2 worm cellular contexts compared by ENCODE assay signal in genomic region chrX:5629941-5630340, ce11.
A peak's percentile ranks its signal among the peaks of the same experiment; 100 is the strongest.
TF ChIP-seq lines count a peak whose summit lies in the region.

TSS of gene argn-1 (plus strand) at chrX:5630023.

TF ChIP-seq in whole organism, L1 larva, 84 proteins besides CTCF, POLR2A, EP300 and RAD21 (continued from another document):
- no peak for TF ChIP-seq Y116A8C.19 (tag; optimal IDR thresholded peaks at IDR 0.05; lab: Kevin White, UChicago; ENCODE audit: borderline replicate concordance)
- TF ChIP-seq isw-1 (GFP tag; IDR thresholded peaks at IDR 0.05; lab: Robert Waterston, UW) = no peak
- peak; percentile 50 for TF ChIP-seq nhr-20 (tag; optimal IDR thresholded peaks at IDR 0.05; lab: Kevin White, UChicago)
- no peak for TF ChIP-seq C04F5.9 (tag; optimal IDR thresholded peaks at IDR 0.05; lab: Kevin White, UChicago)
- TF ChIP-seq vab-15 (tag; optimal IDR thresholded peaks at IDR 0.05; lab: Kevin White, UChicago) = no peak
- TF ChIP-seq mep-1 (tag; optimal IDR thresholded peaks at IDR 0.05; lab: Kevin White, UChicago) = no peak
- no peak for TF ChIP-seq unc-130 (tag; optimal IDR thresholded peaks at IDR 0.05; lab: Kevin White, UChicago)
- TF ChIP-seq lin-14 (GFP tag; optimal IDR thresholded peaks at IDR 0.05; lab: Kevin White, UChicago) = peak; percentile 22
- TF ChIP-seq lin-35 (GFP tag; optimal IDR thresholded peaks at IDR 0.05; lab: Kevin White, UChicago) = peak in 1 of 2 experiments; percentile 38
- TF ChIP-seq ztf-4 (tag; optimal IDR thresholded peaks at IDR 0.05; lab: Kevin White, UChicago) = no peak
- TF ChIP-seq lin-13 (GFP tag; optimal IDR thresholded peaks at IDR 0.05; lab: Kevin White, UChicago) = no peak
- no peak for TF ChIP-seq lir-3 (tag; optimal IDR thresholded peaks at IDR 0.05; lab: Kevin White, UChicago; ENCODE audit: poor library complexity)
- TF ChIP-seq mdl-1 (tag; optimal IDR thresholded peaks at IDR 0.05; lab: Kevin White, UChicago) = peak in 1 of 2 experiments; percentile 52

TF ChIP-seq in whole organism, L4 larva, 104 proteins besides CTCF, POLR2A, EP300 and RAD21 (continued from another document):
- no peak for TF ChIP-seq pha-4 (GFP tag; IDR thresholded peaks at IDR 0.05; lab: Robert Waterston, UW)
- no peak for TF ChIP-seq pha-4 (tag; optimal IDR thresholded peaks at IDR 0.05; lab: Kevin White, UChicago)
- TF ChIP-seq mdl-1 (tag; optimal IDR thresholded peaks at IDR 0.05; lab: Kevin White, UChicago) = peak; percentile 13 to 65
- TF ChIP-seq dmd-6 (GFP tag; IDR thresholded peaks at IDR 0.05; lab: Robert Waterston, UW) = peak; percentile 45
- no peak for TF ChIP-seq nhr-11 (tag; optimal IDR thresholded peaks at IDR 0.05; lab: Kevin White, UChicago)
- TF ChIP-seq T20F7.1 (GFP tag; optimal IDR thresholded peaks at IDR 0.05; lab: Kevin White, UChicago) = no peak
- TF ChIP-seq daf-12 (tag; optimal IDR thresholded peaks at IDR 0.05; lab: Kevin White, UChicago) = no peak
- no peak for TF ChIP-seq tra-1 (GFP tag; IDR thresholded peaks at IDR 0.05; lab: Robert Waterston, UW)
- no peak for TF ChIP-seq fkh-10 (GFP tag; optimal IDR thresholded peaks at IDR 0.05; lab: Kevin White, UChicago)
- no peak for TF ChIP-seq T26A8.4 (GFP tag; IDR thresholded peaks at IDR 0.05; lab: Robert Waterston, UW)
- no peak for TF ChIP-seq jun-1 (tag; optimal IDR thresholded peaks at IDR 0.05; lab: Kevin White, UChicago)
- TF ChIP-seq ctbp-1 (GFP tag; IDR thresholded peaks at IDR 0.05; lab: Robert Waterston, UW) = no peak
- TF ChIP-seq dmd-9 (GFP tag; IDR thresholded peaks at IDR 0.05; lab: Robert Waterston, UW) = no peak
- TF ChIP-seq nhr-111 (GFP tag; optimal IDR thresholded peaks at IDR 0.05; lab: Kevin White, UChicago) = no peak
- TF ChIP-seq F49E8.2 (tag; optimal IDR thresholded peaks at IDR 0.05; lab: Kevin White, UChicago; ENCODE audit: borderline replicate concordance) = no peak
- no peak for TF ChIP-seq set-16 (GFP tag; IDR thresholded peaks at IDR 0.05; lab: Robert Waterston, UW)
- TF ChIP-seq ztf-7 (tag; optimal IDR thresholded peaks at IDR 0.05; lab: Kevin White, UChicago) = no peak
- no peak for TF ChIP-seq nhr-6 (tag; optimal IDR thresholded peaks at IDR 0.05; lab: Kevin White, UChicago)
- TF ChIP-seq ceh-44 (GFP tag; IDR thresholded peaks at IDR 0.05; lab: Robert Waterston, UW) = no peak
- peak; percentile 82 for TF ChIP-seq nhr-28 (tag; optimal IDR thresholded peaks at IDR 0.05; lab: Kevin White, UChicago)
- no peak for TF ChIP-seq ceh-82 (tag; optimal IDR thresholded peaks at IDR 0.05; lab: Kevin White, UChicago)
- TF ChIP-seq mxl-3 (GFP tag; optimal IDR thresholded peaks at IDR 0.05; lab: Kevin White, UChicago) = peak; percentile 96
- TF ChIP-seq nhr-48 (tag; optimal IDR thresholded peaks at IDR 0.05; lab: Kevin White, UChicago) = peak; percentile 58
- TF ChIP-seq nhr-10 (tag; optimal IDR thresholded peaks at IDR 0.05; lab: Kevin White, UChicago) = no peak
- TF ChIP-seq cey-2 (tag; optimal IDR thresholded peaks at IDR 0.05; lab: Kevin White, UChicago; ENCODE audit: borderline replicate concordance, insufficient read depth) = no peak
- TF ChIP-seq hlh-11 (tag; optimal IDR thresholded peaks at IDR 0.05; lab: Kevin White, UChicago) = peak; percentile 72
- no peak for TF ChIP-seq spr-1 (tag; optimal IDR thresholded peaks at IDR 0.05; lab: Kevin White, UChicago)
- TF ChIP-seq hlh-30 (tag; optimal IDR thresholded peaks at IDR 0.05; lab: Kevin White, UChicago; ENCODE audit: insufficient read depth) = peak; percentile 75
- TF ChIP-seq zfp-2 (tag; optimal IDR thresholded peaks at IDR 0.05; lab: Kevin White, UChicago) = no peak
- no peak for TF ChIP-seq ceh-32 (tag; optimal IDR thresholded peaks at IDR 0.05; lab: Kevin White, UChicago; ENCODE audit: poor library complexity)
- no peak for TF ChIP-seq zip-2 (tag; optimal IDR thresholded peaks at IDR 0.05; lab: Kevin White, UChicago)
- TF ChIP-seq daf-8 (GFP tag; IDR thresholded peaks at IDR 0.05; lab: Robert Waterston, UW) = no peak
- no peak for TF ChIP-seq sdz-12 (GFP tag; optimal IDR thresholded peaks at IDR 0.05; lab: Kevin White, UChicago)
